Fruit fly (Drosophila melanogaster) whole organism, embryonic: Measurements from ENCODE around the gene Abl.
A peak's percentile ranks its signal among the peaks of the same experiment; 100 is the strongest.

Source experiments
- ATbp ChIP-seq: fragments of 200-800 bp; sonication (Bioruptor generic); optimal IDR thresholded peaks from 2 replicates; lab custom pipeline; 2017; ENCODE audit warnings: missing biosample characterization, mild to moderate bottlenecking, missing genetic modification characterization, missing genetic modification reagents
- Asciz ChIP-seq: fragments of 200-800 bp; sonication (Bioruptor generic); optimal IDR thresholded peaks from 2 replicates; lab custom pipeline; 2017; ENCODE audit warnings: missing biosample characterization, mild to moderate bottlenecking, missing genetic modification characterization, missing genetic modification reagents
- Awh ChIP-seq: fragments of 200-800 bp; sonication (Bioruptor generic); IDR thresholded peaks from 2 replicates; pipeline ENCODE4, ENCODE4 v1.3.6; 2022; ENCODE audit warnings: missing biosample characterization, missing genetic modification characterization
- Bteb2 ChIP-seq: fragments of 200-800 bp; sonication (Bioruptor generic); optimal IDR thresholded peaks from 2 replicates; lab custom pipeline; 2016; ENCODE audit warnings: missing biosample characterization, missing genetic modification characterization
- CG10565 ChIP-seq: fragments of 200-800 bp; sonication (Bioruptor generic); optimal IDR thresholded peaks from 3 replicates; lab custom pipeline; 2016; ENCODE audit warnings: missing biosample characterization, mild to moderate bottlenecking, missing genetic modification characterization
- CG14441 ChIP-seq: fragments of 200-800 bp; sonication (Bioruptor generic); IDR thresholded peaks from 2 replicates; pipeline ENCODE4 v1.3.6; 2022; ENCODE audit warnings: missing biosample characterization, missing genetic modification characterization
- CG15073 ChIP-seq: fragments of 200-800 bp; sonication (Bioruptor generic); optimal IDR thresholded peaks from 2 replicates; lab custom pipeline; 2016; ENCODE audit warnings: missing biosample characterization, missing genetic modification characterization
- CG17385 ChIP-seq: fragments of 200-800 bp; sonication (Bioruptor generic); optimal IDR thresholded peaks from 3 replicates; lab custom pipeline; 2018; ENCODE audit warnings: missing biosample characterization, mild to moderate bottlenecking, missing genetic modification characterization
- CG1792 ChIP-seq: fragments of 200-800 bp; sonication (Bioruptor generic); optimal IDR thresholded peaks from 2 replicates; lab custom pipeline; 2016; ENCODE audit warnings: missing biosample characterization, missing genetic modification characterization
- CG18764 ChIP-seq: fragments of 200-800 bp; sonication (Bioruptor generic); optimal IDR thresholded peaks from 3 replicates; lab custom pipeline; 2016; ENCODE audit warnings: missing biosample characterization, missing genetic modification characterization
- CG30020 ChIP-seq: fragments of 200-800 bp; optimal IDR thresholded peaks from 2 replicates; lab custom pipeline; 2019; ENCODE audit warnings: missing biosample characterization, mild to moderate bottlenecking, missing genetic modification characterization, moderate library complexity
- CG3847 ChIP-seq: fragments of 200-800 bp; sonication (Bioruptor generic); IDR thresholded peaks from 2 replicates; pipeline ENCODE4 v1.3.6; 2022; ENCODE audit warnings: missing biosample characterization, missing genetic modification characterization
- CG4360 ChIP-seq: fragments of 200-800 bp; sonication (Bioruptor generic); IDR thresholded peaks from 2 replicates; pipeline ENCODE4 v1.3.6; 2022; ENCODE audit warnings: missing biosample characterization, missing genetic modification characterization
- CG4404 ChIP-seq: fragments of 200-800 bp; sonication (Bioruptor generic); IDR thresholded peaks from 2 replicates; pipeline ENCODE4 v1.3.6; 2022; ENCODE audit warnings: missing biosample characterization, missing genetic modification characterization
- CG5245 ChIP-seq: fragments of 200-800 bp; sonication (Bioruptor generic); optimal IDR thresholded peaks from 3 replicates; lab custom pipeline; 2016; ENCODE audit warnings: missing biosample characterization, missing genetic modification characterization
- CG6254 ChIP-seq: fragments of 200-800 bp; sonication (Bioruptor generic); optimal IDR thresholded peaks from 3 replicates; lab custom pipeline; 2017; ENCODE audit warnings: mild to moderate bottlenecking, missing biosample characterization, missing genetic modification reagents, missing genetic modification characterization
- CG6272 ChIP-seq: fragments of 200-800 bp; sonication (Bioruptor generic); IDR thresholded peaks from 2 replicates; pipeline ENCODE4 v1.3.6; 2022; ENCODE audit warnings: missing biosample characterization, missing genetic modification characterization
- CG6654 ChIP-seq: fragments of 200-800 bp; sonication (Bioruptor generic); optimal IDR thresholded peaks from 2 replicates; lab custom pipeline; 2017; ENCODE audit warnings: missing biosample characterization, mild to moderate bottlenecking, missing genetic modification characterization
- CG6683 ChIP-seq: fragments of 200-800 bp; sonication (Bioruptor generic); optimal IDR thresholded peaks from 2 replicates; lab custom pipeline; 2017; ENCODE audit warnings: missing biosample characterization, mild to moderate bottlenecking, missing genetic modification characterization, missing genetic modification reagents
- CG6689 ChIP-seq: fragments of 200-800 bp; sonication (Bioruptor generic); IDR thresholded peaks from 2 replicates; pipeline ENCODE4 v1.3.6; 2022; ENCODE audit warnings: missing biosample characterization, missing genetic modification characterization
- CG7372 ChIP-seq: fragments of 200-800 bp; sonication (Bioruptor generic); IDR thresholded peaks from 2 replicates; pipeline ENCODE4 v1.3.6; 2022; ENCODE audit warnings: missing biosample characterization, missing genetic modification characterization
- CG8765 ChIP-seq: fragments of 200-800 bp; sonication (Bioruptor generic); IDR thresholded peaks from 2 replicates; pipeline ENCODE4 v1.3.6; 2022; ENCODE audit warnings: missing biosample characterization, missing genetic modification characterization
- CG9727 ChIP-seq: fragments of 200-800 bp; sonication (Bioruptor generic); optimal IDR thresholded peaks from 3 replicates; lab custom pipeline; 2017; ENCODE audit warnings: missing biosample characterization, mild to moderate bottlenecking, missing genetic modification characterization
- Ets97D ChIP-seq: fragments of 200-800 bp; sonication (Bioruptor generic); optimal IDR thresholded peaks from 3 replicates; lab custom pipeline; 2016; ENCODE audit warnings: missing biosample characterization, missing genetic modification characterization
- Hmx ChIP-seq: fragments of 200-800 bp; sonication (Bioruptor generic); optimal IDR thresholded peaks from 2 replicates; lab custom pipeline; 2016; ENCODE audit warnings: missing biosample characterization, missing genetic modification characterization
- Mad ChIP-seq: fragments of 200-800 bp; sonication (Bioruptor generic); optimal IDR thresholded peaks from 2 replicates; lab custom pipeline; 2016; ENCODE audit warnings: missing biosample characterization, missing genetic modification characterization
- NK7.1 ChIP-seq: fragments of 200-800 bp; sonication (Bioruptor generic); optimal IDR thresholded peaks from 3 replicates; lab custom pipeline; 2016; ENCODE audit warnings: missing biosample characterization, missing genetic modification characterization
- ac ChIP-seq: fragments of 200-800 bp; sonication (Bioruptor generic); optimal IDR thresholded peaks from 3 replicates; lab custom pipeline; 2017; ENCODE audit warnings: missing biosample characterization, mild to moderate bottlenecking, missing genetic modification characterization
- al ChIP-seq: fragments of 200-800 bp; sonication (Bioruptor generic); IDR thresholded peaks from 2 replicates; pipeline ENCODE4 v1.3.6; 2022; ENCODE audit warnings: missing biosample characterization, missing genetic modification characterization
- ase ChIP-seq: fragments of 200-800 bp; sonication (Bioruptor generic); IDR thresholded peaks from 3 replicates; pipeline ENCODE4 v1.3.6; 2022; ENCODE audit warnings: missing biosample characterization, missing genetic modification characterization
- bigmax ChIP-seq: fragments of 200-800 bp; sonication (Bioruptor generic); optimal IDR thresholded peaks from 2 replicates; lab custom pipeline; 2018; ENCODE audit warnings: missing biosample characterization, mild to moderate bottlenecking, missing genetic modification characterization
- cad ChIP-seq: fragments of >200 bp; optimal IDR thresholded peaks from 2 replicates; lab custom pipeline; 2017; ENCODE audit warnings: missing biosample characterization, missing genetic modification characterization
- caup ChIP-seq: fragments of 200-800 bp; sonication (Bioruptor generic); optimal IDR thresholded peaks from 3 replicates; lab custom pipeline; 2017; ENCODE audit warnings: missing biosample characterization, mild to moderate bottlenecking, missing genetic modification characterization, moderate library complexity; ENCODE audit not compliant: severe bottlenecking
- cg ChIP-seq: fragments of 200-800 bp; sonication (Bioruptor generic); optimal IDR thresholded peaks from 3 replicates; lab custom pipeline; 2019; ENCODE audit warnings: missing biosample characterization, mild to moderate bottlenecking, missing genetic modification characterization, moderate library complexity
- chif ChIP-seq, 2 experiments: fragments of 200-800 bp; sonication (Bioruptor generic); optimal IDR thresholded peaks; 3 replicates each; lab custom pipeline; 2016; ENCODE audit warnings: missing biosample characterization in 2 of 2, missing genetic modification characterization in 2 of 2
- dan ChIP-seq: fragments of 200-800 bp; sonication (Bioruptor generic); IDR thresholded peaks from 2 replicates; pipeline ENCODE4 v1.3.6; 2022; ENCODE audit warnings: missing biosample characterization, missing genetic modification characterization
- dimm ChIP-seq: fragments of 200-800 bp; sonication (Bioruptor generic); IDR thresholded peaks from 2 replicates; pipeline ENCODE4 v1.3.6; 2022; ENCODE audit warnings: missing biosample characterization, missing genetic modification characterization
- exex ChIP-seq: fragments of 200-800 bp; sonication (Bioruptor generic); optimal IDR thresholded peaks from 4 replicates; lab custom pipeline; 2018; ENCODE audit warnings: missing biosample characterization, mild to moderate bottlenecking, missing genetic modification characterization, moderate library complexity
- gro ChIP-seq: fragments of 200-800 bp; sonication (Bioruptor generic); optimal IDR thresholded peaks from 2 replicates; lab custom pipeline; 2016; ENCODE audit warnings: missing biosample characterization, missing genetic modification characterization
- gsb ChIP-seq: fragments of 200-800 bp; sonication (Bioruptor generic); IDR thresholded peaks from 2 replicates; pipeline ENCODE4 v1.3.6; 2022; ENCODE audit warnings: missing biosample characterization, missing genetic modification characterization
- jing ChIP-seq: fragments of 200-800 bp; sonication (Bioruptor generic); optimal IDR thresholded peaks from 2 replicates; lab custom pipeline; 2018; ENCODE audit warnings: missing biosample characterization, mild to moderate bottlenecking, missing genetic modification characterization
- maf-S ChIP-seq: fragments of 200-800 bp; sonication (Bioruptor generic); optimal IDR thresholded peaks from 2 replicates; lab custom pipeline; 2016; ENCODE audit warnings: missing biosample characterization, missing genetic modification characterization
- onecut ChIP-seq: fragments of 200-800 bp; sonication (Bioruptor generic); IDR thresholded peaks from 2 replicates; pipeline ENCODE4 v1.3.6; 2022; ENCODE audit warnings: missing biosample characterization, missing genetic modification characterization
- pnt ChIP-seq: fragments of 200-800 bp; sonication (Bioruptor generic); optimal IDR thresholded peaks from 3 replicates; lab custom pipeline; 2016; ENCODE audit warnings: missing biosample characterization, missing genetic modification characterization
- pum ChIP-seq: fragments of 200-800 bp; sonication (Bioruptor generic); optimal IDR thresholded peaks from 2 replicates; lab custom pipeline; 2016; ENCODE audit warnings: missing biosample characterization, missing genetic modification characterization
- rib ChIP-seq: fragments of 200-800 bp; sonication (Bioruptor generic); IDR thresholded peaks from 2 replicates; pipeline ENCODE4 v1.3.6; 2022; ENCODE audit warnings: missing biosample characterization, missing genetic modification characterization
- run ChIP-seq: fragments of 200-800 bp; sonication (Bioruptor generic); optimal IDR thresholded peaks from 3 replicates; lab custom pipeline; 2018; ENCODE audit warnings: missing biosample characterization, mild to moderate bottlenecking, missing genetic modification characterization
- slou ChIP-seq: fragments of 200-800 bp; sonication (Bioruptor generic); optimal IDR thresholded peaks from 3 replicates; lab custom pipeline; 2016; ENCODE audit warnings: missing biosample characterization, missing genetic modification characterization
- ssp ChIP-seq: fragments of 200-800 bp; sonication (Bioruptor generic); IDR thresholded peaks from 2 replicates; pipeline ENCODE4 v1.3.6; 2022; ENCODE audit warnings: missing biosample characterization, missing genetic modification characterization
- tna ChIP-seq: fragments of 200-800 bp; sonication (Bioruptor generic); IDR thresholded peaks from 2 replicates; pipeline ENCODE4 v1.3.6; 2022; ENCODE audit warnings: missing biosample characterization, missing genetic modification characterization; ENCODE audit not compliant: partially characterized antibody
- tup ChIP-seq: fragments of 200-800 bp; sonication (Bioruptor generic); optimal IDR thresholded peaks from 2 replicates; lab custom pipeline; 2016; ENCODE audit warnings: missing biosample characterization, mild to moderate bottlenecking, missing genetic modification characterization, moderate library complexity
- wdn ChIP-seq: fragments of 200-800 bp; sonication (Bioruptor generic); IDR thresholded peaks from 2 replicates; pipeline ENCODE4 v1.3.6; 2022; ENCODE audit warnings: missing biosample characterization, missing genetic modification characterization

Gene Abl

DNA sequence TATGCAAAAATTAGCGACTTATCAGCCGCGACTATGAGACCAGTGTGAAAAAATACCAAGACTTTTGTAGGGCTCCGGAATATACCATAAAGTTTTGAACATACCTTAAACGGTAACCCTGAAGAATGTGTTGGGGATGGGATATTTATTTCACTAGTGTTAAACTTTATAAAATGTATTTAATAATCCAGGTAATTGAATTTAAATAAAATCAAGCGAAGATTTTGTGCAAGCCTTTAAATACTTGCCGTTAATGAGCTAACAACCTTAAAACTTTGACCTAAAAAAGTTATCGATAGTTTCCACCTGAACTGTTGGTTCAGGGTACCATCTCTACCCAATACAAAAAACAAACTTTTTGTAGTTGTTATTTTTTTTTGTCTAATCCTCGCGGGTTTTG, 35.5 kb downstream of the Abl start, which contains the start of gene CG4101 (continued):
- TF ChIP-seq wdn (GFP tag; lab: Robert Waterston, UW) (peak; percentile 58; the same call in 1 of the 2 replicates), CG4404 (GFP tag; lab: Robert Waterston, UW) (peak; percentile 57), bigmax (GFP tag; lab: Kevin White, UChicago) (no peak), exex (tag; lab: Kevin White, UChicago) (peak; percentile 53), Asciz (peak; percentile 51), Ets97D (peak; percentile 79), chif (GFP tag; optimal IDR thresholded peaks at IDR 0.05; lab: Kevin White, UChicago) (peak; percentile 54 to 79), pum (peak; percentile 65), rib (GFP tag; lab: Robert Waterston, UW) (0 out of 2 replicates have a peak, but pooled peaks have one; percentile 47), Bteb2 (GFP tag; lab: Kevin White, UChicago) (peak; percentile 57), ssp (peak; percentile 57), CG5245 (GFP tag; lab: Kevin White, UChicago) (peak; percentile 55), al (GFP tag; lab: Robert Waterston, UW) (peak; percentile 80), CG9727 (GFP tag; lab: Kevin White, UChicago) (peak; percentile 72), CG4360 (GFP tag; lab: Robert Waterston, UW) (peak; percentile 50), slou (GFP tag; lab: Kevin White, UChicago) (peak; percentile 77), caup (GFP tag; lab: Kevin White, UChicago) (peak; percentile 74), NK7.1 (GFP tag; lab: Kevin White, UChicago) (peak; percentile 11), Awh (GFP tag; lab: Robert Waterston, UW) (no peak), ase (GFP tag; lab: Robert Waterston, UW) (peak; percentile 82), CG1792 (GFP tag; lab: Kevin White, UChicago) (peak; percentile 33), CG18764 (GFP tag; lab: Kevin White, UChicago) (peak; percentile 52), CG6683 (GFP tag; lab: Kevin White, UChicago) (peak; percentile 47), CG8765 (GFP tag; lab: Robert Waterston, UW) (peak; percentile 65), tna (GFP tag; lab: Robert Waterston, UW) (no peak), CG10565 (GFP tag; lab: Kevin White, UChicago) (peak; percentile 42), Mad (GFP tag; lab: Kevin White, UChicago) (peak; percentile 59), CG17385 (GFP tag; lab: Kevin White, UChicago) (peak; percentile 62), CG6272 (GFP tag; lab: Robert Waterston, UW) (peak; percentile 77), cg (GFP tag; lab: Kevin White, UChicago) (no peak), Hmx (peak; percentile 62), CG6254 (GFP tag; lab: Kevin White, UChicago) (peak; percentile 42), onecut (GFP tag; lab: Robert Waterston, UW) (peak; percentile 30), CG7372 (GFP tag; lab: Robert Waterston, UW) (peak; percentile 65), ac (GFP tag; lab: Kevin White, UChicago) (no peak), maf-S (GFP tag; lab: Kevin White, UChicago) (peak; percentile 74), jing (GFP tag; lab: Kevin White, UChicago) (peak; percentile 52), gro (peak; percentile 83), tup (GFP tag; lab: Kevin White, UChicago) (peak; percentile 65), ATbp (GFP tag; lab: Kevin White, UChicago) (peak; percentile 48), cad (GFP tag; lab: Kevin White, UChicago) (no peak), CG30020 (tag; lab: Kevin White, UChicago) (peak; percentile 79), CG6654 (GFP tag; lab: Kevin White, UChicago) (no peak), gsb (GFP tag; lab: Robert Waterston, UW) (no peak), dimm (GFP tag; lab: Robert Waterston, UW) (no peak), pnt (GFP tag; lab: Kevin White, UChicago) (peak; percentile 66), CG14441 (peak; percentile 81), CG15073 (GFP tag; lab: Kevin White, UChicago) (no peak), run (tag; lab: Kevin White, UChicago) (peak; percentile 41), CG6689 (peak; percentile 77), CG3847 (GFP tag; lab: Robert Waterston, UW) (peak; percentile 86), dan (no peak)
